Fruit fly (Drosophila melanogaster) S2 (cell line): Measurements from ENCODE around the gene m.

ENCODE experiments used
- CG8478 ChIP-seq: fragments of >200 bp; optimal IDR thresholded peaks from 2 replicates; lab custom pipeline; 2018
- CTCF ChIP-seq, 2 experiments: fragments of >200 bp; optimal IDR thresholded peaks; 2 replicates each; lab custom pipeline; 2018

DNA sequence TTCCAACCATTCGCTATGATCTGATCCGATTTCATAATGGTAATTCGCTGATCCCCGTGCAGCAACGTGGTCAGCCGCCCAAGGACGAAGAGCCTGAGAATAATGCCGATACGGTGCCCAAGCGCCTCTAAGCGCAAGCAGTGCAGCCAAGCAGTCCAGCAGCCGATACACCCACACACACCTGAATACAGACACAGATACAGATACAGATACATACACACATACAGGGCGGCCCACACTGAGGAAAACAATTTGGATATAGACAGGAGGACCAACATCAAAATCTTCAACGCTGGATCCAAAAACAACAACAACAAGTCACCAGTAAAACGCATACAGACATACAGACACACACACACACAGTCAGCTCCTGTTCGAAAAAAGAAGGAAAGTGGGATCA lies 45.9 kb downstream of the m start:
- TF ChIP-seq CTCF (optimal IDR thresholded peaks at IDR 0.05; lab: Kevin White, UChicago) = no peak
- TF ChIP-seq CG8478 = no peak
